Worm (Caenorhabditis elegans) whole organism, early embryonic: ENCODE data around the gene tag-275.

Experiments used
- ama-1 ChIP-seq: fragments of 150-350 bp; optimal IDR thresholded peaks from 2 replicates; lab custom pipeline; 2014
- ceh-13 ChIP-seq: fragments of 200-800 bp; sonication (Bioruptor generic); optimal IDR thresholded peaks from 2 replicates; lab custom pipeline; 2018; ENCODE audit warnings: mild to moderate bottlenecking, missing genetic modification characterization, missing compliant biosample characterization
- ceh-36 ChIP-seq: sonication (generic microtip); optimal IDR thresholded peaks from 2 replicates; lab custom pipeline; 2016; ENCODE audit warnings: missing genetic modification characterization, inconsistent platforms, missing compliant biosample characterization
- ets-7 ChIP-seq: sonication (generic microtip); optimal IDR thresholded peaks from 2 replicates; lab custom pipeline; 2016; ENCODE audit warnings: missing genotype, missing genetic modification characterization, missing compliant biosample characterization
- flt-1 ChIP-seq: fragments of 200-800 bp; sonication (Bioruptor generic); IDR thresholded peaks from 2 replicates; pipeline ENCODE4 v1.3.6; 2022; ENCODE audit warnings: missing genetic modification characterization, missing compliant biosample characterization
- hmbx-1 ChIP-seq: sonication (generic microtip); optimal IDR thresholded peaks from 2 replicates; lab custom pipeline; 2016; ENCODE audit warnings: mild to moderate bottlenecking, missing genetic modification characterization, missing compliant biosample characterization
- hmg-4 ChIP-seq: fragments of 200-800 bp; sonication (Bioruptor generic); optimal IDR thresholded peaks from 2 replicates; lab custom pipeline; 2018; ENCODE audit warnings: mild to moderate bottlenecking, missing genetic modification characterization, missing compliant biosample characterization
- hnd-1 ChIP-seq: sonication (generic microtip); optimal IDR thresholded peaks from 2 replicates; lab custom pipeline; 2016; ENCODE audit warnings: missing genetic modification characterization, missing compliant biosample characterization
- scrt-1 ChIP-seq: fragments of 200-800 bp; sonication (Bioruptor generic); IDR thresholded peaks from 2 replicates; pipeline ENCODE4 v1.3.6; 2022; ENCODE audit warnings: missing genetic modification characterization, missing compliant biosample characterization
- sea-1 ChIP-seq: fragments of 200-800 bp; sonication (Bioruptor generic); conservative IDR thresholded peaks from 2 replicates; pipeline ENCODE4 v1.3.6; 2022; ENCODE audit warnings: missing genetic modification characterization, missing compliant biosample characterization
- tbx-11 ChIP-seq: fragments of 200-800 bp; sonication (Bioruptor generic); IDR thresholded peaks from 2 replicates; pipeline ENCODE4 v1.3.6; 2022; ENCODE audit warnings: missing genetic modification characterization, missing compliant biosample characterization
- tra-4 ChIP-seq: sonication (generic microtip); optimal IDR thresholded peaks from 2 replicates; lab custom pipeline; 2017; ENCODE audit warnings: missing genetic modification characterization, missing compliant biosample characterization

- TF ChIP-seq tra-4 (tag; lab: Kevin White, UChicago) (no peak), ama-1 (lab: Kevin White, UChicago) (no peak), ets-7 (tag; lab: Kevin White, UChicago) (no peak), tbx-11 (GFP tag; lab: Robert Waterston, UW) (no peak), flt-1 (GFP tag; lab: Robert Waterston, UW) (no peak), ceh-13 (GFP tag; lab: Kevin White, UChicago) (no peak), hnd-1 (tag; lab: Kevin White, UChicago) (no peak), sea-1 (GFP tag; lab: Robert Waterston, UW) (no peak), hmbx-1 (tag; lab: Kevin White, UChicago) (no peak), scrt-1 (GFP tag; lab: Robert Waterston, UW) (no peak), ceh-36 (tag; lab: Kevin White, UChicago) (no peak), hmg-4 (no peak)
Observed at ce11 chrX:6169252-6169651, 18.9 kb upstream of the tag-275 start, which contains the start of gene T25B2.2.
